Worm (Caenorhabditis elegans): Measurements from ENCODE around the gene Y70G10A.3.
A peak's percentile ranks its signal among the peaks of the same experiment; 100 is the strongest.

The Y70G10A.3 gene

DNA sequence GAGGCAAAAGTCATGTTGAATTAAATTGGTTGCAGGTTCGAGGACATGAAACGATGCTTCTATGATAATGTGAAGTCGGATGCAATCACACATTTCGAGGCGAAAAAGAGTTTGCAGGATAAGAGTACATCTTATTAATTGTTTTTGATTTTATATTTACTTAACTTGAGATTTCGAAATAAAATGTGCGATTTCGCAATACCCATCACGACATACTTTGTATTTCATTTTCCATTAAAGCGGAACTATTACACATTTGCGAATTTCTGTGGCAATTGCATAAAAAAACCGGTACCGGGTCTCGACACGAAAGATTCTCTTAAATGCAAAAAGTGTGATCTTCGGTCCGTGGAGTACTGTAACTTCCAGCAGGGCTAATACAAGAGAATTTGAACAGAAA lies 36.5 kb upstream of the Y70G10A.3 start:
- TF ChIP-seq ztf-18 (tag; optimal IDR thresholded peaks at IDR 0.05) (no peak), cebp-1 (GFP tag; IDR thresholded peaks at IDR 0.05) (peak; percentile 87; the same call in 1 of the 2 replicates), cebp-1 (tag; optimal IDR thresholded peaks at IDR 0.05) (peak; percentile 99)

ce11 chrIII:10202894-10203871 lies 35.7 kb upstream of the Y70G10A.3 start, which contains the start of gene chc-1:
TSS of gene chc-1 (plus strand) at chrIII:10203821.
- TF ChIP-seq lsl-1 (GFP tag; optimal IDR thresholded peaks at IDR 0.05) (peak; percentile 87), mcd-1 (GFP tag; IDR thresholded peaks at IDR 0.05) (peak; percentile 67), tlf-1 (GFP tag; optimal IDR thresholded peaks at IDR 0.05) (peak; percentile 20), F39B2.1 (GFP tag; IDR thresholded peaks at IDR 0.05) (no peak), ccch-3 (GFP tag; optimal IDR thresholded peaks at IDR 0.05) (no peak), cebp-1 (GFP tag; IDR thresholded peaks at IDR 0.05) (no peak), cebp-1 (tag; optimal IDR thresholded peaks at IDR 0.05) (peak; percentile 16), D2030.7 (GFP tag; IDR thresholded peaks at IDR 0.05) (peak; percentile 40; the same call in 1 of the 2 replicates), madf-8 (GFP tag; conservative IDR thresholded peaks at IDR 0.05) (peak; percentile 75), ceh-91 (GFP tag; IDR thresholded peaks at IDR 0.05) (peak; percentile 80; the same call in 1 of the 2 replicates), efl-1 (GFP tag; optimal IDR thresholded peaks at IDR 0.05) (peak; percentile 78), B0019.2 (GFP tag; conservative IDR thresholded peaks at IDR 0.05) (no peak), mes-4 (tag; optimal IDR thresholded peaks at IDR 0.05) (no peak), dpl-1 (GFP tag; optimal IDR thresholded peaks at IDR 0.05) (peak; percentile 46), aptf-2 (GFP tag; conservative IDR thresholded peaks at IDR 0.05) (peak; percentile 72), dox-1 (GFP tag; IDR thresholded peaks at IDR 0.05) (peak; percentile 46; the same call in 1 of the 2 replicates), F33H1.4 (GFP tag; IDR thresholded peaks at IDR 0.05) (peak; percentile 77), egl-18 (GFP tag; IDR thresholded peaks at IDR 0.05) (no peak), madf-3 (GFP tag; IDR thresholded peaks at IDR 0.05) (peak; percentile 89), xnd-1 (tag; optimal IDR thresholded peaks at IDR 0.05) (peak; percentile 47), nhr-80 (tag; optimal IDR thresholded peaks at IDR 0.05) (peak; percentile 52), attf-5 (GFP tag; optimal IDR thresholded peaks at IDR 0.05) (peak; percentile 33), madf-6 (GFP tag; IDR thresholded peaks at IDR 0.05) (peak; percentile 90), let-607 (tag; optimal IDR thresholded peaks at IDR 0.05) (peak in 1 of 2 experiments; percentile 41), aptf-3 (GFP tag; IDR thresholded peaks at IDR 0.05) (0 out of 2 replicates have a peak, but pooled peaks have one; percentile 39)

DNA sequence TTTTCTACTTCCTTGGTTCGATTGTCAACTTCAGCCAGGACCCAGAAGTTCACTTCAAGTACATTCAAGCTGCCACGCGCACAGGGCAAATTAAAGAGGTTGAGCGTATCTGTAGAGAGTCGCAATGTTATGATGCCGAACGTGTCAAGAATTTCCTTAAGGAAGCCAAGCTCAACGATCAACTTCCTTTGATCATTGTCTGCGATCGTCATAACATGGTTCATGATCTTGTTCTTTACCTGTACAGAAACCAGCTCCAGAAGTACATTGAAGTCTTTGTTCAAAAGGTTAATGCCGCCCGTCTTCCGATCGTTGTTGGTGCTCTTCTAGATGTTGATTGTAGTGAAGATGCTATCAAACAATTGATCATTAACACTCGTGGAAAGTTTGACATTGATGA lies 32.6 kb upstream of the Y70G10A.3 start:
- TF ChIP-seq nfyb-1 (GFP tag; IDR thresholded peaks at IDR 0.05) (no peak), lin-35 (GFP tag; optimal IDR thresholded peaks at IDR 0.05) (no peak), ztf-28 (GFP tag; IDR thresholded peaks at IDR 0.05) (no peak), madf-6 (GFP tag; IDR thresholded peaks at IDR 0.05) (no peak), sdz-38 (tag; optimal IDR thresholded peaks at IDR 0.05) (no peak), B0336.3 (GFP tag; IDR thresholded peaks at IDR 0.05) (no peak), lir-1 (GFP tag; conservative IDR thresholded peaks at IDR 0.05) (no peak), ZK185.1 (tag; optimal IDR thresholded peaks at IDR 0.05; ENCODE audit: poor library complexity, severe bottlenecking) (no peak), zfh-2 (GFP tag; conservative IDR thresholded peaks at IDR 0.05) (no peak), nhr-120 (GFP tag; IDR thresholded peaks at IDR 0.05) (no peak), bed-1 (GFP tag; IDR thresholded peaks at IDR 0.05) (no peak), let-526 (GFP tag; IDR thresholded peaks at IDR 0.05) (no peak), let-607 (tag; optimal IDR thresholded peaks at IDR 0.05) (no peak), fkh-3 (tag; optimal IDR thresholded peaks at IDR 0.05) (no peak), C06A6.2 (GFP tag; conservative IDR thresholded peaks at IDR 0.05) (no peak), hmg-1.2 (GFP tag; IDR thresholded peaks at IDR 0.05) (no peak), dpff-1 (tag; optimal IDR thresholded peaks at IDR 0.05) (no peak), F10E7.11 (tag; optimal IDR thresholded peaks at IDR 0.05) (no peak)

Measured in whole organism, young adult.